Worm (Caenorhabditis elegans) whole organism, L2 larva: ENCODE measurements around the gene npp-23.
A peak's percentile ranks its signal among the peaks of the same experiment; 100 is the strongest.

Source experiments
- aly-2 ChIP-seq: fragments of 150-350 bp; optimal IDR thresholded peaks from 2 replicates; lab custom pipeline; 2014; ENCODE audit warnings: missing biosample characterization, missing genetic modification characterization
- ama-1 ChIP-seq: fragments of 150-350 bp; optimal IDR thresholded peaks from 2 replicates; lab custom pipeline; 2018; ENCODE audit warnings: inconsistent platforms
- dmd-4 ChIP-seq: sonication (generic microtip); optimal IDR thresholded peaks from 2 replicates; lab custom pipeline; 2017; ENCODE audit warnings: missing biosample characterization, missing genetic modification characterization
- egl-27 ChIP-seq: sonication (generic microtip); optimal IDR thresholded peaks from 3 replicates; lab custom pipeline; 2017; ENCODE audit warnings: missing biosample characterization, missing genetic modification reagents, missing genetic modification characterization
- elt-3 ChIP-seq: sonication (generic microtip); optimal IDR thresholded peaks from 2 replicates; lab custom pipeline; 2017; ENCODE audit warnings: missing biosample characterization, missing genetic modification characterization
- mab-5 ChIP-seq: fragments of 150-350 bp; optimal IDR thresholded peaks from 2 replicates; lab custom pipeline; 2014; ENCODE audit warnings: missing biosample characterization, missing genetic modification characterization
- nhr-237 ChIP-seq: fragments of 150-350 bp; optimal IDR thresholded peaks from 2 replicates; lab custom pipeline; 2014; ENCODE audit warnings: missing biosample characterization, missing genetic modification characterization
- sem-4 ChIP-seq: fragments of 150-350 bp; optimal IDR thresholded peaks from 2 replicates; lab custom pipeline; 2014; ENCODE audit warnings: missing biosample characterization, missing genetic modification reagents, missing genetic modification characterization
- zag-1 ChIP-seq: fragments of 150-350 bp; optimal IDR thresholded peaks from 2 replicates; lab custom pipeline; 2014; ENCODE audit warnings: missing biosample characterization, missing genetic modification characterization
- ztf-11 ChIP-seq: sonication (generic microtip); optimal IDR thresholded peaks from 2 replicates; lab custom pipeline; 2017; ENCODE audit warnings: missing biosample characterization, missing genetic modification characterization

ce11 chrIV:8891131-8891530 is 21.7 kb upstream of the npp-23 start, which contains the start of gene spr-2:
- TF ChIP-seq dmd-4 (no peak), nhr-237 (tag; lab: Kevin White, UChicago) (no peak), egl-27 (tag; lab: Kevin White, UChicago) (no peak), ama-1 (lab: Kevin White, UChicago) (no peak), sem-4 (peak; percentile 56), ztf-11 (tag; lab: Kevin White, UChicago) (no peak), zag-1 (no peak), aly-2 (tag; lab: Kevin White, UChicago) (no peak), elt-3 (tag; lab: Kevin White, UChicago) (no peak), mab-5 (peak; percentile 20)
